Fruit fly (Drosophila melanogaster) whole organism, embryonic: ENCODE results near the gene Teh1.

Experiments
- CG10267 ChIP-seq: fragments of 200-800 bp; sonication (Bioruptor generic); optimal IDR thresholded peaks from 2 replicates; lab custom pipeline; 2018; ENCODE audit warnings: missing biosample characterization, mild to moderate bottlenecking, missing genetic modification characterization, moderate library complexity
- CG10321 ChIP-seq: fragments of 200-800 bp; sonication (Bioruptor generic); IDR thresholded peaks from 2 replicates; pipeline ENCODE4 v1.3.6; 2022; ENCODE audit warnings: missing biosample characterization, missing genetic modification characterization
- CG10565 ChIP-seq: fragments of 200-800 bp; sonication (Bioruptor generic); optimal IDR thresholded peaks from 3 replicates; lab custom pipeline; 2016; ENCODE audit warnings: missing biosample characterization, mild to moderate bottlenecking, missing genetic modification characterization
- CG11398 ChIP-seq: fragments of 200-800 bp; sonication (Bioruptor generic); optimal IDR thresholded peaks from 2 replicates; lab custom pipeline; 2016; ENCODE audit warnings: missing biosample characterization, missing genetic modification characterization
- CG11456 ChIP-seq: fragments of 200-800 bp; sonication (Bioruptor generic); IDR thresholded peaks from 3 replicates; pipeline ENCODE4 v1.3.6; 2022; ENCODE audit warnings: missing biosample characterization, missing genetic modification characterization
- CG12299 ChIP-seq: fragments of 200-800 bp; sonication (Bioruptor generic); optimal IDR thresholded peaks from 2 replicates; lab custom pipeline; 2018; ENCODE audit warnings: missing biosample characterization, mild to moderate bottlenecking, missing genetic modification characterization
- CG12391 ChIP-seq: fragments of 200-800 bp; sonication (Bioruptor generic); optimal IDR thresholded peaks from 3 replicates; lab custom pipeline; 2018; ENCODE audit warnings: missing biosample characterization, mild to moderate bottlenecking, missing genetic modification characterization, moderate library complexity
- CG13296 ChIP-seq: fragments of 200-800 bp; sonication (Bioruptor generic); optimal IDR thresholded peaks from 3 replicates; lab custom pipeline; 2018; ENCODE audit warnings: missing biosample characterization, mild to moderate bottlenecking, missing genetic modification characterization
- CG14441 ChIP-seq: fragments of 200-800 bp; sonication (Bioruptor generic); IDR thresholded peaks from 2 replicates; pipeline ENCODE4 v1.3.6; 2022; ENCODE audit warnings: missing biosample characterization, missing genetic modification characterization
- CG14860 ChIP-seq: fragments of 200-800 bp; sonication (Bioruptor generic); IDR thresholded peaks from 3 replicates; pipeline ENCODE4 v1.3.6; 2022; ENCODE audit warnings: missing biosample characterization, missing genetic modification characterization; ENCODE audit not compliant: partially characterized antibody
- CG15269 ChIP-seq: fragments of 200-800 bp; sonication (Bioruptor generic); optimal IDR thresholded peaks from 2 replicates; lab custom pipeline; 2018; ENCODE audit warnings: missing biosample characterization, mild to moderate bottlenecking, missing genetic modification characterization, moderate library complexity
- CG16863 ChIP-seq: fragments of 200-800 bp; sonication (Bioruptor generic); optimal IDR thresholded peaks from 3 replicates; lab custom pipeline; 2016; ENCODE audit warnings: missing biosample characterization, missing genetic modification characterization
- CG2116 ChIP-seq: fragments of 200-800 bp; sonication (Bioruptor generic); optimal IDR thresholded peaks from 3 replicates; lab custom pipeline; 2018; ENCODE audit warnings: missing biosample characterization, mild to moderate bottlenecking, missing genetic modification characterization
- CG30020 ChIP-seq: fragments of 200-800 bp; optimal IDR thresholded peaks from 2 replicates; lab custom pipeline; 2019; ENCODE audit warnings: missing biosample characterization, mild to moderate bottlenecking, missing genetic modification characterization, moderate library complexity
- CG6175 ChIP-seq: fragments of 200-800 bp; sonication (Bioruptor generic); IDR thresholded peaks from 3 replicates; pipeline ENCODE4 v1.3.6; 2022; ENCODE audit warnings: missing biosample characterization, missing genetic modification characterization
- CG8478 ChIP-seq: fragments of >200 bp; optimal IDR thresholded peaks from 2 replicates; lab custom pipeline; 2018
- CG9817 ChIP-seq: fragments of 200-800 bp; sonication (Bioruptor generic); optimal IDR thresholded peaks from 2 replicates; lab custom pipeline; 2018; ENCODE audit warnings: missing biosample characterization, mild to moderate bottlenecking, missing genetic modification characterization, moderate library complexity
- Dip3 ChIP-seq: fragments of 200-800 bp; sonication (Bioruptor generic); optimal IDR thresholded peaks from 3 replicates; lab custom pipeline; 2016; ENCODE audit warnings: missing biosample characterization, missing genetic modification characterization
- Doc2 ChIP-seq: fragments of 200-800 bp; sonication (Bioruptor generic); IDR thresholded peaks from 2 replicates; pipeline ENCODE4 v1.3.6; 2022; ENCODE audit warnings: missing biosample characterization, missing genetic modification characterization
- E2f1 ChIP-seq: fragments of 200-800 bp; sonication (Bioruptor generic); IDR thresholded peaks from 2 replicates; pipeline ENCODE4 v1.3.6; 2022; ENCODE audit warnings: missing biosample characterization, missing genetic modification characterization
- Ets97D ChIP-seq: fragments of 200-800 bp; sonication (Bioruptor generic); optimal IDR thresholded peaks from 3 replicates; lab custom pipeline; 2016; ENCODE audit warnings: missing biosample characterization, missing genetic modification characterization
- Fer2 ChIP-seq: fragments of 200-800 bp; sonication (Bioruptor generic); optimal IDR thresholded peaks from 2 replicates; lab custom pipeline; 2018; ENCODE audit warnings: missing biosample characterization, mild to moderate bottlenecking, missing genetic modification characterization, moderate library complexity
- Gug ChIP-seq: fragments of 200-800 bp; sonication (Bioruptor generic); IDR thresholded peaks from 4 replicates; pipeline ENCODE4 v1.3.6; 2022; ENCODE audit warnings: missing biosample characterization, missing genetic modification characterization
- HLHmδ ChIP-seq: fragments of 200-800 bp; sonication (Bioruptor generic); optimal IDR thresholded peaks from 2 replicates; lab custom pipeline; 2018; ENCODE audit warnings: missing biosample characterization, mild to moderate bottlenecking, missing genetic modification characterization, moderate library complexity
- Hr51 ChIP-seq, 2 experiments: fragments of 200-800 bp; sonication (Bioruptor generic); optimal IDR thresholded peaks; 2 replicates in 1 of 2; 3 replicates in 1 of 2; lab custom pipeline; 2016 to 2018; ENCODE audit warnings: missing biosample characterization in 2 of 2, missing genetic modification characterization in 2 of 2, mild to moderate bottlenecking in 1 of 2, moderate library complexity in 1 of 2
- Jarid2 ChIP-seq: fragments of 200-800 bp; sonication (Bioruptor generic); optimal IDR thresholded peaks from 3 replicates; lab custom pipeline; 2017; ENCODE audit warnings: mild to moderate bottlenecking, missing biosample characterization, missing genetic modification reagents, missing genetic modification characterization
- NC2β ChIP-seq: fragments of 200-800 bp; sonication (Bioruptor generic); optimal IDR thresholded peaks from 2 replicates; lab custom pipeline; 2016; ENCODE audit warnings: missing biosample characterization, missing genetic modification characterization
- NK7.1 ChIP-seq: fragments of 200-800 bp; sonication (Bioruptor generic); optimal IDR thresholded peaks from 3 replicates; lab custom pipeline; 2016; ENCODE audit warnings: missing biosample characterization, missing genetic modification characterization
- Oaz ChIP-seq: fragments of 200-800 bp; sonication (Bioruptor generic); IDR thresholded peaks from 2 replicates; pipeline ENCODE4 v1.3.6; 2022; ENCODE audit warnings: missing biosample characterization, missing genetic modification characterization
- Taf1 ChIP-seq: fragments of 200-800 bp; sonication (Bioruptor generic); IDR thresholded peaks from 2 replicates; pipeline ENCODE4 v1.3.6; 2022; ENCODE audit warnings: missing biosample characterization, missing genetic modification characterization
- ac ChIP-seq: fragments of 200-800 bp; sonication (Bioruptor generic); optimal IDR thresholded peaks from 3 replicates; lab custom pipeline; 2017; ENCODE audit warnings: missing biosample characterization, mild to moderate bottlenecking, missing genetic modification characterization
- az2 ChIP-seq: fragments of 200-800 bp; sonication (Bioruptor generic); optimal IDR thresholded peaks from 3 replicates; lab custom pipeline; 2016; ENCODE audit warnings: missing biosample characterization, missing genetic modification characterization
- btn ChIP-seq: fragments of 200-800 bp; sonication (Bioruptor generic); optimal IDR thresholded peaks from 2 replicates; lab custom pipeline; 2016; ENCODE audit warnings: missing biosample characterization, missing genetic modification characterization
- crc ChIP-seq: fragments of 200-800 bp; sonication (Bioruptor generic); optimal IDR thresholded peaks from 2 replicates; lab custom pipeline; 2016; ENCODE audit warnings: missing biosample characterization, missing genetic modification characterization
- cwo ChIP-seq: fragments of 200-800 bp; sonication (Bioruptor generic); optimal IDR thresholded peaks from 3 replicates; lab custom pipeline; 2017; ENCODE audit warnings: missing biosample characterization, missing genetic modification characterization, mild to moderate bottlenecking, moderate library complexity, missing genetic modification reagents
- dimm ChIP-seq: fragments of 200-800 bp; sonication (Bioruptor generic); IDR thresholded peaks from 2 replicates; pipeline ENCODE4 v1.3.6; 2022; ENCODE audit warnings: missing biosample characterization, missing genetic modification characterization
- exex ChIP-seq: fragments of 200-800 bp; sonication (Bioruptor generic); optimal IDR thresholded peaks from 4 replicates; lab custom pipeline; 2018; ENCODE audit warnings: missing biosample characterization, mild to moderate bottlenecking, missing genetic modification characterization, moderate library complexity
- hbn ChIP-seq: fragments of 200-800 bp; sonication (Bioruptor generic); IDR thresholded peaks from 2 replicates; pipeline ENCODE4 v1.3.6; 2022; ENCODE audit warnings: missing biosample characterization, missing genetic modification characterization; ENCODE audit not compliant: partially characterized antibody
- jigr1 ChIP-seq: fragments of 200-800 bp; sonication (Bioruptor generic); IDR thresholded peaks from 3 replicates; pipeline ENCODE4 v1.3.6; 2022; ENCODE audit warnings: missing biosample characterization, missing genetic modification characterization
- klu ChIP-seq: fragments of 200-800 bp; sonication (Bioruptor generic); IDR thresholded peaks from 2 replicates; pipeline ENCODE4 v1.3.6; 2022; ENCODE audit warnings: missing biosample characterization, missing genetic modification characterization
- luna ChIP-seq: fragments of 200-800 bp; sonication (Bioruptor generic); optimal IDR thresholded peaks from 2 replicates; lab custom pipeline; 2016; ENCODE audit warnings: missing biosample characterization, missing genetic modification characterization
- oc ChIP-seq: fragments of 200-800 bp; sonication (Bioruptor generic); optimal IDR thresholded peaks from 2 replicates; lab custom pipeline; 2018; ENCODE audit warnings: missing biosample characterization, mild to moderate bottlenecking, missing genetic modification characterization, moderate library complexity
- otp ChIP-seq: fragments of 200-800 bp; sonication (Bioruptor generic); IDR thresholded peaks from 3 replicates; pipeline ENCODE4, ENCODE4 v1.3.6; 2022; ENCODE audit warnings: missing biosample characterization, missing genetic modification characterization
- pb ChIP-seq: fragments of 200-800 bp; sonication (Bioruptor generic); optimal IDR thresholded peaks from 3 replicates; lab custom pipeline; 2016; ENCODE audit warnings: missing biosample characterization, missing genetic modification characterization
- schlank ChIP-seq: fragments of 200-800 bp; sonication (Bioruptor generic); optimal IDR thresholded peaks from 2 replicates; lab custom pipeline; 2018; ENCODE audit warnings: missing biosample characterization, mild to moderate bottlenecking, missing genetic modification characterization
- sisA ChIP-seq: fragments of 200-800 bp; sonication (Bioruptor generic); IDR thresholded peaks from 2 replicates; pipeline ENCODE4 v1.3.6; 2022; ENCODE audit warnings: missing biosample characterization, missing genetic modification characterization
- slp2 ChIP-seq: fragments of 200-800 bp; sonication (Bioruptor generic); optimal IDR thresholded peaks from 2 replicates; lab custom pipeline; 2016; ENCODE audit warnings: missing biosample characterization, missing genetic modification characterization
- tio ChIP-seq: fragments of 200-800 bp; sonication (Bioruptor generic); optimal IDR thresholded peaks from 2 replicates; lab custom pipeline; 2017; ENCODE audit warnings: missing biosample characterization, missing genetic modification characterization, inconsistent platforms
- tna ChIP-seq: fragments of 200-800 bp; sonication (Bioruptor generic); IDR thresholded peaks from 2 replicates; pipeline ENCODE4 v1.3.6; 2022; ENCODE audit warnings: missing biosample characterization, missing genetic modification characterization; ENCODE audit not compliant: partially characterized antibody
- toy ChIP-seq: fragments of 200-800 bp; sonication (Bioruptor generic); IDR thresholded peaks from 2 replicates; pipeline ENCODE4 v1.3.6; 2022; ENCODE audit warnings: missing biosample characterization, missing genetic modification characterization
- wdn ChIP-seq: fragments of 200-800 bp; sonication (Bioruptor generic); IDR thresholded peaks from 2 replicates; pipeline ENCODE4 v1.3.6; 2022; ENCODE audit warnings: missing biosample characterization, missing genetic modification characterization

The Teh1 gene

dm6 chr3R:9881348-9881901 is 13.5 kb upstream of the Teh1 start (continued):
- TF ChIP-seq CG10565 (no peak), crc (GFP tag; lab: Kevin White, UChicago) (no peak), CG11398 (GFP tag; lab: Kevin White, UChicago) (no peak), CG9817 (tag; lab: Kevin White, UChicago) (peak; percentile 31), Hr51 (GFP tag; optimal IDR thresholded peaks at IDR 0.05; lab: Kevin White, UChicago) (peak in 1 of 2 experiments; percentile 23), jigr1 (GFP tag; lab: Robert Waterston, UW) (no peak), CG13296 (GFP tag; lab: Kevin White, UChicago) (peak; percentile 62), CG12391 (tag; lab: Kevin White, UChicago) (no peak), wdn (GFP tag; lab: Robert Waterston, UW) (no peak), Taf1 (GFP tag; lab: Robert Waterston, UW) (no peak), NK7.1 (GFP tag; lab: Kevin White, UChicago) (peak; percentile 46), hbn (GFP tag; lab: Robert Waterston, UW) (no peak), CG8478 (lab: Kevin White, UChicago) (no peak), CG11456 (GFP tag; lab: Robert Waterston, UW) (peak; percentile 49; the same call in 1 of the 3 replicates), sisA (no peak), Ets97D (GFP tag; lab: Kevin White, UChicago) (no peak), CG10267 (tag; lab: Kevin White, UChicago) (no peak), CG14441 (GFP tag; lab: Robert Waterston, UW) (no peak), cwo (GFP tag; lab: Kevin White, UChicago) (peak; percentile 99), CG12299 (tag; lab: Kevin White, UChicago) (peak; percentile 54), Dip3 (GFP tag; lab: Kevin White, UChicago) (no peak), E2f1 (peak; percentile 39; the same call in 1 of the 2 replicates), luna (GFP tag; lab: Kevin White, UChicago) (no peak), Jarid2 (GFP tag; lab: Kevin White, UChicago) (no peak), NC2β (GFP tag; lab: Kevin White, UChicago) (no peak), Gug (GFP tag; lab: Robert Waterston, UW) (no peak), Doc2 (GFP tag; lab: Robert Waterston, UW) (no peak), CG10321 (GFP tag; lab: Robert Waterston, UW) (peak; percentile 19; the same call in 1 of the 2 replicates), ac (GFP tag; lab: Kevin White, UChicago) (peak; percentile 77), schlank (tag; lab: Kevin White, UChicago) (peak; percentile 65), Fer2 (peak; percentile 29), CG6175 (GFP tag; lab: Robert Waterston, UW) (peak; percentile 94), tna (GFP tag; lab: Robert Waterston, UW) (no peak), exex (tag; lab: Kevin White, UChicago) (peak; percentile 23), az2 (GFP tag; lab: Kevin White, UChicago) (no peak), Oaz (GFP tag; lab: Robert Waterston, UW) (no peak), CG16863 (peak; percentile 14), otp (GFP tag; lab: Robert Waterston, UW) (0 out of 3 replicates have a peak, but pooled peaks have one; percentile 53), toy (no peak), pb (GFP tag; lab: Kevin White, UChicago) (no peak), klu (GFP tag; lab: Robert Waterston, UW) (0 out of 2 replicates have a peak, but pooled peaks have one; percentile 21), slp2 (no peak), CG30020 (tag; lab: Kevin White, UChicago) (no peak), CG2116 (GFP tag; lab: Kevin White, UChicago) (no peak), CG15269 (peak; percentile 82), CG14860 (GFP tag; lab: Robert Waterston, UW) (no peak), oc (tag; lab: Kevin White, UChicago) (peak; percentile 71), btn (GFP tag; lab: Kevin White, UChicago) (no peak), tio (GFP tag; lab: Kevin White, UChicago) (no peak), dimm (GFP tag; lab: Robert Waterston, UW) (no peak), HLHmδ (GFP tag; lab: Kevin White, UChicago) (peak; percentile 89)
